Worm (Caenorhabditis elegans): Measurements from ENCODE around the gene T25D1.1.
A peak's percentile ranks its signal among the peaks of the same experiment; 100 is the strongest.

Gene T25D1.1

DNA sequence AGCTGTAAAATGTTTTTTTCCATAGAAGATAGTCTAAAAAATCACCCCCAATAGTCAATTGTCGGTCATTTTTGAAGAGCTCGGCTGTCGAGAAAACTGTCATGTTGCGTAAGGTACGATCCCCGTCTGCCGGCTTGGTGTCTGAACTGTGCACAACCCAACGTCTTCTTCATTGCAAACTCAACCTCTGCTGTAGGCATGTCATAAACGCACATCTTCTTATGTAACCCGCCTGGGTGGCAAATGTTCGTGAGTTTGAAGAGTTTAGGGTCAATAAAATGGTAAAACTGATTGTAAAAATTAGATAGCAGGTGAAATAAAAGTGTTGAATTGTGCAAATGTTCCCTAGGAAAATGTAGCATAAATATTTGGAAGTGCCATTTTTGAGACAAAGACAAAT lies 4.7 kb downstream of the T25D1.1 start:
- TF ChIP-seq sptf-2 (GFP tag; optimal IDR thresholded peaks at IDR 0.05) (no peak), nfya-1 (tag; optimal IDR thresholded peaks at IDR 0.05; ENCODE audit: borderline replicate concordance, insufficient read depth) (no peak), lsy-27 (tag; optimal IDR thresholded peaks at IDR 0.05; ENCODE audit: borderline replicate concordance, insufficient read depth) (no peak), lin-26 (GFP tag; IDR thresholded peaks at IDR 0.05) (no peak), nhr-27 (tag; optimal IDR thresholded peaks at IDR 0.05) (no peak), F23B12.7 (tag; optimal IDR thresholded peaks at IDR 0.05; ENCODE audit: insufficient read depth) (no peak), lag-1 (GFP tag; IDR thresholded peaks at IDR 0.05) (no peak), B0261.1 (tag; optimal IDR thresholded peaks at IDR 0.05) (no peak), atf-7 (tag; optimal IDR thresholded peaks at IDR 0.05) (no peak), C17E4.6 (GFP tag; IDR thresholded peaks at IDR 0.05) (no peak), cebp-1 (GFP tag; IDR thresholded peaks at IDR 0.05) (no peak), cebp-1 (tag; optimal IDR thresholded peaks at IDR 0.05) (no peak), nfyb-1 (GFP tag; IDR thresholded peaks at IDR 0.05) (no peak), C06A6.2 (GFP tag; conservative IDR thresholded peaks at IDR 0.05) (no peak)

DNA sequence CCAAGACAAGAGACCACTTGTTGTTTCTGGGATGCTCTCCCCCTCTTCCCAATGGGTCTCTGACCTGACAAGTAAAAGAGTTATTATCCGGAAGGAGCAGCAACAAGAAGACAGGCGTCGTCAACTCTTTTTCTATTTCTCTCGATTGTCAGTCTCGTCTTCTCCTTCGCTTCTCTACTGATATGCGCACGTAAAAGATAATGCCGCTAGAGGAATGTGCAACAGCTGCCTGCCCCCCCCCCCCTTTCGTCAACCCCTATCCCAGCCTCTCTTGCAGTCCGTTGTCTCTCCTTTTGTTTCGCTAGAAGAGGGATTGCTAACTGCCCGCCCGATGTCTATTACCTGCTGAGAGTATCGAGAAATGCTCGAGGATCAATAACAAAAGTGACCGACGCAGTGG lies 6.0 kb downstream of the T25D1.1 start:
- peak; percentile 57; the same call in 1 of the 2 replicates for TF ChIP-seq zfh-2 (GFP tag; conservative IDR thresholded peaks at IDR 0.05)
- 0 out of 2 replicates have a peak, but pooled peaks have one; percentile 9 for TF ChIP-seq aptf-3 (GFP tag; IDR thresholded peaks at IDR 0.05)
- TF ChIP-seq F33H1.4 (GFP tag; IDR thresholded peaks at IDR 0.05): no peak

- TF ChIP-seq F37B4.10 (GFP tag; IDR thresholded peaks at IDR 0.05) (0 out of 2 replicates have a peak, but pooled peaks have one; percentile 42), lin-26 (GFP tag; IDR thresholded peaks at IDR 0.05) (0 out of 2 replicates have a peak, but pooled peaks have one; percentile 15), lin-40 (tag; optimal IDR thresholded peaks at IDR 0.05) (no peak), ceh-27 (GFP tag; optimal IDR thresholded peaks at IDR 0.05) (peak; percentile 18), zfh-2 (GFP tag; conservative IDR thresholded peaks at IDR 0.05) (peak; percentile 86), ceh-58 (GFP tag; IDR thresholded peaks at IDR 0.05) (0 out of 2 replicates have a peak, but pooled peaks have one; percentile 51)
Observed at ce11 chrX:16527815-16528214, 8.2 kb downstream of the T25D1.1 start.

DNA sequence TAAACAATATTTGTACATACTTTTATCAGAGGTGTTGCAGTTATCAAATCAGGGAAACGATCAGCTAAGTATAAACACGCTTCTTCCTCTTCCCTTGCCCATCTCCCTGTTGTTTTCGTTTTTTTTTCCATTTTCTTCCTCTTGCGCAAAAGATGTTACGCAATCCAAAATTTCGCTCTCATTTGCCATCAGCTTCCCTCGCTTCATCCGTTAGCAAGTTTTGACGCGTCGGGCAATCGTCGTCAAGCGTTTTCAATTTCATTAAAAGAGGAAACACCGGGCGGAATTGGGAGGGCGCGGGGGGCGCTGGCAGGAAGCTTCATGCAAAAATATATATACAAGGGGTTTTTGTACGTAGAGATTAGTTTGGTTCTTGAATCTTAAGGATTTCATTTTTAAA lies 10.3 kb downstream of the T25D1.1 start:
- TF ChIP-seq F10E7.11 (tag; optimal IDR thresholded peaks at IDR 0.05) (no peak), snpc-3.4 (tag; optimal IDR thresholded peaks at IDR 0.05) (no peak), efl-1 (GFP tag; optimal IDR thresholded peaks at IDR 0.05) (no peak), F33H1.4 (GFP tag; IDR thresholded peaks at IDR 0.05) (no peak), ama-1 (optimal IDR thresholded peaks at IDR 0.05) (no peak), ama-1 (GFP tag; optimal IDR thresholded peaks at IDR 0.05) (no peak), aptf-3 (GFP tag; IDR thresholded peaks at IDR 0.05) (no peak), zfh-2 (GFP tag; conservative IDR thresholded peaks at IDR 0.05) (no peak), dpff-1 (tag; optimal IDR thresholded peaks at IDR 0.05) (no peak), cebp-2 (GFP tag; IDR thresholded peaks at IDR 0.05) (no peak), ZK185.1 (tag; optimal IDR thresholded peaks at IDR 0.05; ENCODE audit: poor library complexity, severe bottlenecking) (no peak)

DNA sequence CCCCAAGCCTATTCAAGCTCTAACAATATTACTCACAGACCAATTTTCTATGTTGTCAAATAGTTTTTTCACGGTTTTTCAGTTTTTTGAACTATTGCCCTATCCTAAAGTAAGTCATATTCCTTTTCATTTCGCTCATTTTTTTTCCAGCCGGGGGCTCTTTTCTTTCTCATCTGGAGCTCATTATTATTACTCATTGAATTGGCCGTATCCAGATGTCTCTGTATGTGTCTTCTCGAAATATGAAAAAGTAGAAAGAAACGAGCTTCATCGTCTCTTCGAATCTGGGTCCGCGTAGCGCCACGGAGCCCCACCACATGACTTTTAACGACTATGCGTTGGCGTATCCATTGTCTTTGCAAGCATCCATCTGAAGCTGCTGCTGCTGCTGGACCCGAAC lies 10.8 kb downstream of the T25D1.1 start:
- TF ChIP-seq let-607 (tag; optimal IDR thresholded peaks at IDR 0.05) (no peak), B0019.2 (GFP tag; conservative IDR thresholded peaks at IDR 0.05) (no peak), mcd-1 (GFP tag; IDR thresholded peaks at IDR 0.05) (no peak), ztf-26 (tag; optimal IDR thresholded peaks at IDR 0.05) (no peak), nhr-80 (tag; optimal IDR thresholded peaks at IDR 0.05) (no peak), sdz-38 (tag; optimal IDR thresholded peaks at IDR 0.05) (no peak), nfyb-1 (GFP tag; IDR thresholded peaks at IDR 0.05) (no peak), Y53F4B.3 (GFP tag; IDR thresholded peaks at IDR 0.05) (no peak), sptf-2 (GFP tag; optimal IDR thresholded peaks at IDR 0.05) (no peak), D2030.7 (GFP tag; IDR thresholded peaks at IDR 0.05) (no peak), zim-3 (tag; optimal IDR thresholded peaks at IDR 0.05) (no peak), Y79H2A.3 (GFP tag; conservative IDR thresholded peaks at IDR 0.05) (no peak)

Measured in whole organism, young adult.